Fruit fly (Drosophila melanogaster) whole organism, embryonic: Measurements from ENCODE around the gene fbl.
A peak's percentile ranks its signal among the peaks of the same experiment; 100 is the strongest.

ENCODE experiments used
- Ada2b ChIP-seq: fragments of 200-800 bp; sonication (Bioruptor generic); IDR thresholded peaks from 2 replicates; pipeline ENCODE4 v1.3.6; 2022; ENCODE audit warnings: missing biosample characterization, missing genetic modification characterization
- Bgb ChIP-seq: fragments of 200-800 bp; sonication (Bioruptor generic); IDR thresholded peaks from 2 replicates; pipeline ENCODE4 v1.3.6; 2022; ENCODE audit warnings: missing biosample characterization, missing genetic modification characterization; ENCODE audit not compliant: partially characterized antibody
- Bteb2 ChIP-seq: fragments of 200-800 bp; sonication (Bioruptor generic); optimal IDR thresholded peaks from 2 replicates; lab custom pipeline; 2016; ENCODE audit warnings: missing biosample characterization, missing genetic modification characterization
- CG10274 ChIP-seq: fragments of 200-800 bp; sonication (Bioruptor generic); optimal IDR thresholded peaks from 3 replicates; lab custom pipeline; 2017; ENCODE audit warnings: missing biosample characterization, mild to moderate bottlenecking, missing genetic modification characterization
- CG11085 ChIP-seq: fragments of 200-800 bp; sonication (Bioruptor generic); IDR thresholded peaks from 2 replicates; pipeline ENCODE4 v1.3.6; 2022; ENCODE audit warnings: missing biosample characterization, missing genetic modification characterization
- CG1233 ChIP-seq: fragments of 200-800 bp; sonication (Bioruptor generic); optimal IDR thresholded peaks from 4 replicates; lab custom pipeline; 2018; ENCODE audit warnings: missing biosample characterization, mild to moderate bottlenecking, missing genetic modification characterization
- CG13296 ChIP-seq: fragments of 200-800 bp; sonication (Bioruptor generic); optimal IDR thresholded peaks from 3 replicates; lab custom pipeline; 2018; ENCODE audit warnings: missing biosample characterization, mild to moderate bottlenecking, missing genetic modification characterization
- CG14050 ChIP-seq: fragments of 200-800 bp; sonication (Bioruptor generic); IDR thresholded peaks from 3 replicates; pipeline ENCODE4 v1.3.6; 2022; ENCODE audit warnings: missing biosample characterization, missing genetic modification characterization
- CG1602 ChIP-seq: fragments of 200-800 bp; sonication (Bioruptor generic); optimal IDR thresholded peaks from 3 replicates; lab custom pipeline; 2016; ENCODE audit warnings: missing biosample characterization, missing genetic modification characterization
- CG17186 ChIP-seq: fragments of 200-800 bp; sonication (Bioruptor generic); optimal IDR thresholded peaks from 3 replicates; lab custom pipeline; 2017; ENCODE audit warnings: missing biosample characterization, missing genetic modification reagents, missing genetic modification characterization
- CG17328 ChIP-seq: fragments of 200-800 bp; sonication (Bioruptor generic); IDR thresholded peaks from 2 replicates; pipeline ENCODE4 v1.3.6; 2022; ENCODE audit warnings: missing biosample characterization, missing genetic modification characterization
- CG2120 ChIP-seq: fragments of 200-800 bp; sonication (Bioruptor generic); optimal IDR thresholded peaks from 3 replicates; lab custom pipeline; 2016; ENCODE audit warnings: missing biosample characterization, missing genetic modification characterization
- CG2712 ChIP-seq: fragments of 200-800 bp; optimal IDR thresholded peaks from 3 replicates; lab custom pipeline; 2019; ENCODE audit warnings: missing biosample characterization, mild to moderate bottlenecking, missing genetic modification characterization, moderate library complexity
- CG30403 ChIP-seq: fragments of 200-800 bp; sonication (Bioruptor generic); optimal IDR thresholded peaks from 3 replicates; lab custom pipeline; 2016; ENCODE audit warnings: missing biosample characterization, missing genetic modification characterization
- CG43689 ChIP-seq: fragments of 200-800 bp; sonication (Bioruptor generic); IDR thresholded peaks from 2 replicates; pipeline ENCODE4 v1.3.6; 2022; ENCODE audit warnings: missing biosample characterization, missing genetic modification characterization
- CG6654 ChIP-seq: fragments of 200-800 bp; sonication (Bioruptor generic); optimal IDR thresholded peaks from 2 replicates; lab custom pipeline; 2017; ENCODE audit warnings: missing biosample characterization, mild to moderate bottlenecking, missing genetic modification characterization
- CG6683 ChIP-seq: fragments of 200-800 bp; sonication (Bioruptor generic); optimal IDR thresholded peaks from 2 replicates; lab custom pipeline; 2017; ENCODE audit warnings: missing biosample characterization, mild to moderate bottlenecking, missing genetic modification characterization, missing genetic modification reagents
- CG6689 ChIP-seq: fragments of 200-800 bp; sonication (Bioruptor generic); IDR thresholded peaks from 2 replicates; pipeline ENCODE4 v1.3.6; 2022; ENCODE audit warnings: missing biosample characterization, missing genetic modification characterization
- CG7556 ChIP-seq: fragments of 200-800 bp; sonication (Bioruptor generic); optimal IDR thresholded peaks from 2 replicates; lab custom pipeline; 2017; ENCODE audit warnings: missing biosample characterization, mild to moderate bottlenecking, missing genetic modification characterization
- CG8388 ChIP-seq: fragments of 200-800 bp; sonication (Bioruptor generic); optimal IDR thresholded peaks from 2 replicates; lab custom pipeline; 2019; ENCODE audit warnings: missing biosample characterization, mild to moderate bottlenecking, missing genetic modification characterization, moderate library complexity
- CG8924 ChIP-seq: fragments of 200-800 bp; optimal IDR thresholded peaks from 3 replicates; lab custom pipeline; 2019; ENCODE audit warnings: missing biosample characterization, mild to moderate bottlenecking, missing genetic modification characterization, moderate library complexity
- CG9817 ChIP-seq: fragments of 200-800 bp; sonication (Bioruptor generic); optimal IDR thresholded peaks from 2 replicates; lab custom pipeline; 2018; ENCODE audit warnings: missing biosample characterization, mild to moderate bottlenecking, missing genetic modification characterization, moderate library complexity
- Camta ChIP-seq: fragments of 200-800 bp; sonication (Bioruptor generic); optimal IDR thresholded peaks from 2 replicates; lab custom pipeline; 2016; ENCODE audit warnings: missing biosample characterization, missing genetic modification characterization
- CkIIα-i1 ChIP-seq: fragments of 200-800 bp; sonication (Bioruptor generic); IDR thresholded peaks from 2 replicates; pipeline ENCODE4 v1.3.6; 2022; ENCODE audit warnings: missing biosample characterization, missing genetic modification characterization
- Dad ChIP-seq: fragments of 200-800 bp; sonication (Bioruptor generic); optimal IDR thresholded peaks from 3 replicates; lab custom pipeline; 2016; ENCODE audit warnings: missing biosample characterization, missing genetic modification characterization
- HmgZ ChIP-seq: fragments of 200-800 bp; sonication (Bioruptor generic); optimal IDR thresholded peaks from 2 replicates; lab custom pipeline; 2018; ENCODE audit warnings: missing biosample characterization, mild to moderate bottlenecking, missing genetic modification characterization
- Hr39 ChIP-seq: fragments of >200 bp; optimal IDR thresholded peaks from 2 replicates; lab custom pipeline; 2017
- Meics ChIP-seq: fragments of 200-800 bp; sonication (Bioruptor generic); optimal IDR thresholded peaks from 2 replicates; lab custom pipeline; 2017; ENCODE audit warnings: missing biosample characterization, mild to moderate bottlenecking, missing genetic modification characterization
- Pdp1 ChIP-seq, 2 experiments: fragments of 200-800 bp; sonication (Bioruptor generic); optimal IDR thresholded peaks; 3 replicates each; lab custom pipeline; 2016; ENCODE audit warnings: missing biosample characterization in 2 of 2, missing genetic modification characterization in 2 of 2, mild to moderate bottlenecking in 1 of 2, moderate library complexity in 1 of 2
- Tbp ChIP-seq: fragments of >200 bp; optimal IDR thresholded peaks from 2 replicates; lab custom pipeline; 2018; ENCODE audit warnings: missing biosample characterization, missing genetic modification characterization
- br ChIP-seq: fragments of >200 bp; optimal IDR thresholded peaks from 2 replicates; lab custom pipeline; 2017
- exex ChIP-seq: fragments of 200-800 bp; sonication (Bioruptor generic); optimal IDR thresholded peaks from 4 replicates; lab custom pipeline; 2018; ENCODE audit warnings: missing biosample characterization, mild to moderate bottlenecking, missing genetic modification characterization, moderate library complexity
- ftz-f1 ChIP-seq: fragments of 200-800 bp; sonication (Bioruptor generic); optimal IDR thresholded peaks from 2 replicates; lab custom pipeline; 2016; ENCODE audit warnings: missing biosample characterization, missing genetic modification characterization
- grau ChIP-seq: fragments of 200-800 bp; optimal IDR thresholded peaks from 3 replicates; lab custom pipeline; 2019; ENCODE audit warnings: missing biosample characterization, mild to moderate bottlenecking, missing genetic modification characterization, moderate library complexity
- hbn ChIP-seq: fragments of 200-800 bp; sonication (Bioruptor generic); IDR thresholded peaks from 2 replicates; pipeline ENCODE4 v1.3.6; 2022; ENCODE audit warnings: missing biosample characterization, missing genetic modification characterization; ENCODE audit not compliant: partially characterized antibody
- mam ChIP-seq: fragments of 200-800 bp; sonication (Bioruptor generic); optimal IDR thresholded peaks from 3 replicates; lab custom pipeline; 2016; ENCODE audit warnings: missing biosample characterization, missing genetic modification characterization
- nom ChIP-seq: fragments of 200-800 bp; sonication (Bioruptor generic); optimal IDR thresholded peaks from 2 replicates; lab custom pipeline; 2017; ENCODE audit warnings: missing biosample characterization, missing genetic modification characterization, mild to moderate bottlenecking, moderate library complexity, missing genetic modification reagents
- pb ChIP-seq: fragments of 200-800 bp; sonication (Bioruptor generic); optimal IDR thresholded peaks from 3 replicates; lab custom pipeline; 2016; ENCODE audit warnings: missing biosample characterization, missing genetic modification characterization
- peb ChIP-seq: fragments of 200-800 bp; sonication (Bioruptor generic); IDR thresholded peaks from 2 replicates; pipeline ENCODE4 v1.3.6; 2022; ENCODE audit warnings: missing biosample characterization, missing genetic modification characterization
- phol ChIP-seq: fragments of 200-800 bp; sonication (Bioruptor generic); optimal IDR thresholded peaks from 3 replicates; lab custom pipeline; 2018; ENCODE audit warnings: missing biosample characterization, mild to moderate bottlenecking, missing genetic modification characterization, moderate library complexity
- pros ChIP-seq: fragments of 200-800 bp; sonication (Bioruptor generic); optimal IDR thresholded peaks from 3 replicates; lab custom pipeline; 2019; ENCODE audit warnings: missing biosample characterization, mild to moderate bottlenecking, missing genetic modification characterization, moderate library complexity
- seq ChIP-seq: fragments of 200-800 bp; sonication (Bioruptor generic); IDR thresholded peaks from 2 replicates; pipeline ENCODE4 v1.3.6; 2022; ENCODE audit warnings: missing biosample characterization, missing genetic modification characterization
- sqz ChIP-seq: fragments of 200-800 bp; sonication (Bioruptor generic); optimal IDR thresholded peaks from 3 replicates; lab custom pipeline; 2018; ENCODE audit warnings: missing biosample characterization, mild to moderate bottlenecking, missing genetic modification characterization
- sr ChIP-seq: fragments of 200-800 bp; sonication (Bioruptor generic); IDR thresholded peaks from 3 replicates; pipeline ENCODE4 v1.3.6; 2022; ENCODE audit warnings: missing biosample characterization, missing genetic modification characterization
- ssp ChIP-seq: fragments of 200-800 bp; sonication (Bioruptor generic); IDR thresholded peaks from 2 replicates; pipeline ENCODE4 v1.3.6; 2022; ENCODE audit warnings: missing biosample characterization, missing genetic modification characterization
- tap ChIP-seq: fragments of 200-800 bp; optimal IDR thresholded peaks from 3 replicates; lab custom pipeline; 2019; ENCODE audit warnings: missing biosample characterization, mild to moderate bottlenecking, missing genetic modification characterization, moderate library complexity
- tll ChIP-seq, 2 experiments: fragments of 200-800 bp in 1 of 2; fragments of >200 bp in 1 of 2; sonication (Bioruptor generic) in 1 of 2; optimal IDR thresholded peaks; 2 replicates each; lab custom pipeline; 2017 to 2019; ENCODE audit warnings: missing biosample characterization in 2 of 2, missing genetic modification characterization in 2 of 2, mild to moderate bottlenecking in 1 of 2, moderate library complexity in 1 of 2
- ttk ChIP-seq: fragments of 200-800 bp; sonication (Bioruptor generic); IDR thresholded peaks from 2 replicates; pipeline ENCODE4 v2.1.2; 2022; ENCODE audit warnings: missing biosample characterization, missing genetic modification characterization
- vnd ChIP-seq: fragments of 200-800 bp; sonication (Bioruptor generic); IDR thresholded peaks from 3 replicates; pipeline ENCODE4 v1.3.6; 2022; ENCODE audit warnings: missing biosample characterization, missing genetic modification characterization; ENCODE audit not compliant: partially characterized antibody
- z ChIP-seq: fragments of 200-800 bp; sonication (Bioruptor generic); IDR thresholded peaks from 3 replicates; pipeline ENCODE4 v1.3.6; 2022; ENCODE audit warnings: missing biosample characterization, missing genetic modification characterization
- zfh2 ChIP-seq: fragments of 200-800 bp; sonication (Bioruptor generic); optimal IDR thresholded peaks from 2 replicates; lab custom pipeline; 2016; ENCODE audit warnings: missing biosample characterization, missing genetic modification characterization

The fbl gene

dm6 chr3L:20395257-20395909, 11.2 kb downstream of the fbl start (continued):
- TF ChIP-seq CG8924 (tag; lab: Kevin White, UChicago) (peak; percentile 52), phol (peak; percentile 9), CG17328 (GFP tag; lab: Robert Waterston, UW) (no peak), exex (tag; lab: Kevin White, UChicago) (peak; percentile 71), Dad (GFP tag; lab: Kevin White, UChicago) (no peak), Ada2b (GFP tag; lab: Robert Waterston, UW) (peak; percentile 31; the same call in 1 of the 2 replicates), CG43689 (GFP tag; lab: Robert Waterston, UW) (no peak), CG11085 (GFP tag; lab: Robert Waterston, UW) (no peak), CkIIα-i1 (GFP tag; lab: Robert Waterston, UW) (no peak), CG2120 (GFP tag; lab: Kevin White, UChicago) (peak; percentile 90), Pdp1 (GFP tag; optimal IDR thresholded peaks at IDR 0.05; lab: Kevin White, UChicago) (peak; percentile 51 to 75), z (no peak), CG17186 (GFP tag; lab: Kevin White, UChicago) (no peak), HmgZ (tag; lab: Kevin White, UChicago) (peak; percentile 72), CG6654 (GFP tag; lab: Kevin White, UChicago) (no peak), br (lab: Kevin White, UChicago) (no peak), CG9817 (no peak), CG1602 (GFP tag; lab: Kevin White, UChicago) (no peak), sqz (GFP tag; lab: Kevin White, UChicago) (no peak), CG6683 (GFP tag; lab: Kevin White, UChicago) (peak; percentile 19), vnd (peak; percentile 28; the same call in 1 of the 3 replicates), Meics (peak; percentile 76), CG7556 (GFP tag; lab: Kevin White, UChicago) (peak; percentile 51), seq (GFP tag; lab: Robert Waterston, UW) (no peak; the same call in 1 of the 2 replicates), hbn (GFP tag; lab: Robert Waterston, UW) (no peak), tap (no peak), Bteb2 (GFP tag; lab: Kevin White, UChicago) (peak; percentile 61), peb (GFP tag; lab: Robert Waterston, UW) (no peak), CG2712 (tag; lab: Kevin White, UChicago) (peak; percentile 33), Tbp (GFP tag; lab: Kevin White, UChicago) (no peak), mam (GFP tag; lab: Kevin White, UChicago) (peak; percentile 58), Bgb (no peak; the same call in 1 of the 2 replicates), ttk (GFP tag; lab: Robert Waterston, UW) (no peak), CG13296 (GFP tag; lab: Kevin White, UChicago) (peak; percentile 44), Camta (GFP tag; lab: Kevin White, UChicago) (no peak), ftz-f1 (GFP tag; lab: Kevin White, UChicago) (peak; percentile 55), CG30403 (GFP tag; lab: Kevin White, UChicago) (peak; percentile 63), ssp (GFP tag; lab: Robert Waterston, UW) (no peak), tll (GFP tag; optimal IDR thresholded peaks at IDR 0.05; lab: Kevin White, UChicago) (no peak), nom (GFP tag; lab: Kevin White, UChicago) (no peak), CG8388 (GFP tag; lab: Kevin White, UChicago) (no peak), CG1233 (GFP tag; lab: Kevin White, UChicago) (no peak), Hr39 (lab: Kevin White, UChicago) (no peak), CG10274 (GFP tag; lab: Kevin White, UChicago) (peak; percentile 13), CG14050 (GFP tag; lab: Robert Waterston, UW) (no peak), zfh2 (peak; percentile 69), grau (tag; lab: Kevin White, UChicago) (peak; percentile 64), pros (GFP tag; lab: Kevin White, UChicago) (no peak), CG6689 (0 out of 2 replicates have a peak, but pooled peaks have one; percentile 34), sr (GFP tag; lab: Robert Waterston, UW) (no peak), pb (no peak)
